Fruit fly (Drosophila melanogaster): ENCODE results near the gene CG46460.

- TF ChIP-seq topi (GFP tag; optimal IDR thresholded peaks at IDR 0.05) (no peak), Sox102F (GFP tag; optimal IDR thresholded peaks at IDR 0.05) (no peak), CG6808 (GFP tag; optimal IDR thresholded peaks at IDR 0.05) (no peak), Eip75B (GFP tag; optimal IDR thresholded peaks at IDR 0.05) (no peak), CG8632 (GFP tag; optimal IDR thresholded peaks at IDR 0.05) (no peak), CG16779 (tag; optimal IDR thresholded peaks at IDR 0.05) (no peak), cyc (GFP tag; optimal IDR thresholded peaks at IDR 0.05) (no peak), pdm3 (GFP tag; optimal IDR thresholded peaks at IDR 0.05) (no peak), Hr38 (GFP tag; optimal IDR thresholded peaks at IDR 0.05) (no peak), svp (GFP tag) (no peak), Lpt (GFP tag; optimal IDR thresholded peaks at IDR 0.05) (no peak), fd59A (GFP tag; optimal IDR thresholded peaks at IDR 0.05) (no peak), Ets96B (tag; optimal IDR thresholded peaks at IDR 0.05) (no peak)
Observed at dm6 chr3L:4272167-4272773, 45.2 kb upstream of the CG46460 start.
